Worm (Caenorhabditis elegans) whole organism, late embryonic: ENCODE measurements around the gene daf-9.

ENCODE experiments used
- F13H6.1 ChIP-seq: sonication (generic microtip); optimal IDR thresholded peaks from 2 replicates; lab custom pipeline; 2016; ENCODE audit warnings: missing genetic modification characterization, missing compliant biosample characterization
- K02D7.2 ChIP-seq: sonication (generic microtip); optimal IDR thresholded peaks from 2 replicates; lab custom pipeline; 2017; ENCODE audit warnings: mild to moderate bottlenecking, missing genetic modification characterization, missing compliant biosample characterization
- K09A11.1 ChIP-seq: sonication (generic microtip); optimal IDR thresholded peaks from 2 replicates; lab custom pipeline; 2017; ENCODE audit warnings: antibody characterized with exemption, mild to moderate bottlenecking, missing genetic modification characterization, missing compliant biosample characterization; ENCODE audit not compliant: insufficient read depth
- T23F11.4 ChIP-seq: fragments of 200-800 bp; sonication (Bioruptor generic); optimal IDR thresholded peaks from 2 replicates; lab custom pipeline; 2018; ENCODE audit warnings: mild to moderate bottlenecking, missing genetic modification characterization, missing compliant biosample characterization
- Y22D7AL.16 ChIP-seq: sonication (generic microtip); optimal IDR thresholded peaks from 2 replicates; lab custom pipeline; 2016; ENCODE audit warnings: missing genetic modification characterization, missing compliant biosample characterization
- ahr-1 ChIP-seq: sonication (generic microtip); optimal IDR thresholded peaks from 2 replicates; lab custom pipeline; 2016; ENCODE audit warnings: missing genetic modification characterization, missing compliant biosample characterization
- ama-1 ChIP-seq: fragments of 150-350 bp; optimal IDR thresholded peaks from 2 replicates; lab custom pipeline; 2014
- ceh-14 ChIP-seq: sonication (generic microtip); optimal IDR thresholded peaks from 2 replicates; lab custom pipeline; 2016; ENCODE audit warnings: missing genotype, missing genetic modification characterization, missing compliant biosample characterization
- ceh-18 ChIP-seq: sonication (generic microtip); optimal IDR thresholded peaks from 2 replicates; lab custom pipeline; 2016; ENCODE audit warnings: missing genetic modification characterization, missing compliant biosample characterization
- ceh-24 ChIP-seq: sonication (generic microtip); optimal IDR thresholded peaks from 2 replicates; lab custom pipeline; 2016; ENCODE audit warnings: mild to moderate bottlenecking, missing genetic modification characterization, missing compliant biosample characterization
- ceh-31 ChIP-seq: sonication (generic microtip); optimal IDR thresholded peaks from 2 replicates; lab custom pipeline; 2016; ENCODE audit warnings: missing genetic modification characterization, missing compliant biosample characterization
- ceh-34 ChIP-seq: sonication (generic microtip); optimal IDR thresholded peaks from 2 replicates; lab custom pipeline; 2016; ENCODE audit warnings: mild to moderate bottlenecking, missing genetic modification characterization, missing compliant biosample characterization
- ceh-48 ChIP-seq: sonication (generic microtip); optimal IDR thresholded peaks from 2 replicates; lab custom pipeline; 2016; ENCODE audit warnings: missing genetic modification characterization, inconsistent platforms, missing compliant biosample characterization
- ceh-6 ChIP-seq: fragments of 200-800 bp; sonication (Bioruptor generic); optimal IDR thresholded peaks from 2 replicates; lab custom pipeline; 2018; ENCODE audit warnings: mild to moderate bottlenecking, missing genetic modification characterization, missing compliant biosample characterization
- ceh-9 ChIP-seq: sonication (generic microtip); optimal IDR thresholded peaks from 2 replicates; lab custom pipeline; 2016; ENCODE audit warnings: mild to moderate bottlenecking, missing genetic modification characterization, inconsistent platforms, missing compliant biosample characterization
- che-1 ChIP-seq: sonication (generic microtip); optimal IDR thresholded peaks from 2 replicates; lab custom pipeline; 2016; ENCODE audit warnings: mild to moderate bottlenecking, missing genetic modification characterization, missing compliant biosample characterization
- dve-1 ChIP-seq: sonication (generic microtip); optimal IDR thresholded peaks from 2 replicates; lab custom pipeline; 2017; ENCODE audit warnings: antibody characterized with exemption, mild to moderate bottlenecking, missing genetic modification characterization, missing compliant biosample characterization
- elt-2 ChIP-seq: sonication (generic microtip); optimal IDR thresholded peaks from 2 replicates; lab custom pipeline; 2016; ENCODE audit warnings: missing genetic modification reagents, missing genetic modification characterization, missing compliant biosample characterization
- elt-4 ChIP-seq: sonication (generic microtip); optimal IDR thresholded peaks from 2 replicates; lab custom pipeline; 2016; ENCODE audit warnings: missing genetic modification characterization, missing compliant biosample characterization
- fax-1 ChIP-seq: sonication (generic microtip); optimal IDR thresholded peaks from 2 replicates; lab custom pipeline; 2016; ENCODE audit warnings: missing genotype, missing genetic modification characterization, missing compliant biosample characterization
- fkh-6 ChIP-seq: sonication (generic microtip); optimal IDR thresholded peaks from 2 replicates; lab custom pipeline; 2016; ENCODE audit warnings: missing genetic modification characterization, missing compliant biosample characterization
- gmeb-2 ChIP-seq: sonication (generic microtip); optimal IDR thresholded peaks from 2 replicates; lab custom pipeline; 2016; ENCODE audit warnings: missing genetic modification characterization, inconsistent platforms, missing compliant biosample characterization
- hlh-30 ChIP-seq: sonication (generic microtip); optimal IDR thresholded peaks from 2 replicates; lab custom pipeline; 2017; ENCODE audit warnings: antibody characterized with exemption, missing genetic modification characterization, missing compliant biosample characterization; ENCODE audit not compliant: insufficient read depth
- hlh-6 ChIP-seq: sonication (generic microtip); optimal IDR thresholded peaks from 2 replicates; lab custom pipeline; 2016; ENCODE audit warnings: missing genotype, missing genetic modification characterization, missing compliant biosample characterization
- lim-6 ChIP-seq: sonication (generic microtip); optimal IDR thresholded peaks from 2 replicates; lab custom pipeline; 2016; ENCODE audit warnings: missing genetic modification characterization, missing compliant biosample characterization
- lin-11 ChIP-seq: fragments of 200-800 bp; sonication (Bioruptor generic); optimal IDR thresholded peaks from 2 replicates; lab custom pipeline; 2018; ENCODE audit warnings: mild to moderate bottlenecking, missing genetic modification characterization, missing compliant biosample characterization
- mec-3 ChIP-seq: sonication (generic microtip); optimal IDR thresholded peaks from 2 replicates; lab custom pipeline; 2016; ENCODE audit warnings: borderline replicate concordance, missing genetic modification characterization, missing compliant biosample characterization
- npax-4 ChIP-seq: sonication (generic microtip); optimal IDR thresholded peaks from 2 replicates; lab custom pipeline; 2016; ENCODE audit warnings: missing genetic modification characterization, missing compliant biosample characterization
- odd-2 ChIP-seq: sonication (generic microtip); optimal IDR thresholded peaks from 2 replicates; lab custom pipeline; 2017; ENCODE audit warnings: antibody characterized with exemption, mild to moderate bottlenecking, missing genetic modification characterization, missing compliant biosample characterization
- pag-3 ChIP-seq: sonication (generic microtip); optimal IDR thresholded peaks from 2 replicates; lab custom pipeline; 2016; ENCODE audit warnings: missing compliant biosample characterization, missing genetic modification characterization, borderline replicate concordance
- pha-2 ChIP-seq: sonication (generic microtip); optimal IDR thresholded peaks from 2 replicates; lab custom pipeline; 2017; ENCODE audit warnings: mild to moderate bottlenecking, missing genetic modification characterization, missing compliant biosample characterization
- pqm-1 ChIP-seq: sonication (generic microtip); optimal IDR thresholded peaks from 2 replicates; lab custom pipeline; 2016; ENCODE audit warnings: missing genetic modification characterization, missing compliant biosample characterization
- pros-1 ChIP-seq: fragments of 150-350 bp; optimal IDR thresholded peaks from 2 replicates; lab custom pipeline; 2014; ENCODE audit warnings: missing biosample characterization, missing genetic modification reagents, missing genetic modification characterization
- ref-2 ChIP-seq: sonication (generic microtip); optimal IDR thresholded peaks from 2 replicates; lab custom pipeline; 2016; ENCODE audit warnings: missing genetic modification characterization, missing compliant biosample characterization
- sdc-2 ChIP-seq: sonication (generic microtip); optimal IDR thresholded peaks from 2 replicates; lab custom pipeline; 2016; ENCODE audit warnings: missing genotype, missing genetic modification characterization, missing compliant biosample characterization
- sox-2 ChIP-seq: fragments of 200-800 bp; sonication (Bioruptor generic); IDR thresholded peaks from 2 replicates; pipeline ENCODE4 v1.3.6; 2022; ENCODE audit warnings: missing genetic modification reagents, missing genetic modification characterization, missing compliant biosample characterization
- sox-4 ChIP-seq: sonication (generic microtip); optimal IDR thresholded peaks from 2 replicates; lab custom pipeline; 2017; ENCODE audit warnings: mild to moderate bottlenecking, missing genetic modification characterization, inconsistent platforms, missing compliant biosample characterization
- tbx-2 ChIP-seq: sonication (generic microtip); optimal IDR thresholded peaks from 2 replicates; lab custom pipeline; 2016; ENCODE audit warnings: missing genetic modification characterization, missing compliant biosample characterization
- tbx-7 ChIP-seq: sonication (generic microtip); optimal IDR thresholded peaks from 2 replicates; lab custom pipeline; 2016; ENCODE audit warnings: missing genotype, missing genetic modification characterization, missing compliant biosample characterization
- ttx-3 ChIP-seq: sonication (generic microtip); optimal IDR thresholded peaks from 2 replicates; lab custom pipeline; 2016; ENCODE audit warnings: missing genetic modification reagents, missing genetic modification characterization, missing compliant biosample characterization
- unc-3 ChIP-seq, 2 experiments: fragments of 200-800 bp in 1 of 2; sonication (Bioruptor generic) in 1 of 2; sonication (generic microtip) in 1 of 2; conservative IDR thresholded peaks in 1 of 2; optimal IDR thresholded peaks in 1 of 2; 2 replicates each; pipeline versions ENCODE4 v1.3.6 to Lab custom; 2016 to 2022; ENCODE audit warnings: missing compliant biosample characterization in 2 of 2, missing genetic modification characterization in 2 of 2, missing genetic modification reagents in 1 of 2
- unc-42 ChIP-seq: sonication (generic microtip); optimal IDR thresholded peaks from 2 replicates; lab custom pipeline; 2016; ENCODE audit warnings: missing genotype, missing genetic modification characterization, missing compliant biosample characterization
- unc-86 ChIP-seq: sonication (generic microtip); optimal IDR thresholded peaks from 2 replicates; lab custom pipeline; 2016; ENCODE audit warnings: missing genetic modification characterization, missing compliant biosample characterization

The daf-9 gene

DNA sequence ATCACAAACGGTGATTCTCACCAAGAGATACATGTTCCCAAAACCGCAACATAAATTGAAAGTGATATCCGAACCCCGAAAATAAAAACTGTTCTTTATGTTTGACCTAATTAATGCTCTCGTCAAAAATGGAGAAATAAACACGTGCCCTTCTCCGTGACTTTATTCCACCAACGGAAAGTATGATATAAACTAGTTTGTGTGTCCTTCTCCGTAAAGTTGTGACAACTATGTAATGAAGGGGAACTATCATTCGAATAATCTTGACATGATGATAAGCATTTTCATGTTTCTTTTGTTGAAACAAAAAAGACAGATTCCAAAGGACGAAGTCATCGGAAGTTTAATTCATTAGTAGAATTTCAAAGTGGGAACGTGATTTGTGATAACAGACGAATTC is 4.8 kb downstream of the daf-9 start:
- TF ChIP-seq tbx-7 (tag; lab: Kevin White, UChicago) (no peak), ahr-1 (tag; lab: Kevin White, UChicago) (no peak), pros-1 (tag; lab: Kevin White, UChicago) (no peak), elt-2 (tag; lab: Kevin White, UChicago) (no peak), ttx-3 (no peak), ref-2 (tag; lab: Kevin White, UChicago) (no peak), gmeb-2 (tag; lab: Kevin White, UChicago) (no peak), che-1 (tag; lab: Kevin White, UChicago) (no peak), sdc-2 (no peak), npax-4 (tag; lab: Kevin White, UChicago) (no peak), ceh-24 (no peak), unc-3 (GFP tag; conservative IDR thresholded peaks at IDR 0.05; lab: Robert Waterston, UW) (no peak), unc-3 (tag; optimal IDR thresholded peaks at IDR 0.05; lab: Kevin White, UChicago) (no peak)

DNA sequence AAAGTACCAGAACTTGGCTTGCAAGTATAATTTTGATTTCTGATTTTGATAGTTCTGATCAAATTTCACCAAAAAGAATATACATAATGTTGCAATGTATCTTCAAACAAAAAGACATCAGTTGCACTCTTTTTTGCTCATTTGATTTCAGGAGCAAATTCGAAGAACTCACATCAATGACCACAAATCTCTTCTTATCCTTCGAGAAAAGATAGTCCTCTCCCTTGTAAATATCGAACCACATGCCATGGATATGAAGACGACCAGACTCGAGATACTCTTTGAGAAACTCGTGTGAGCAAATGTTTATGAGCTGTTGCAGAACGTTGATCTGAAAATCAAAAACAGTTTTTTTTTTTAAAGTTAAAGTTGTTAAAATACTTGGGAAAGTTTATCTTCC is 6.1 kb downstream of the daf-9 start:
- no peak for TF ChIP-seq ama-1
- TF ChIP-seq unc-86: no peak
- no peak for TF ChIP-seq ceh-48 (tag; lab: Kevin White, UChicago)
- no peak for TF ChIP-seq F13H6.1 (tag; lab: Kevin White, UChicago)
- no peak for TF ChIP-seq elt-4
- no peak for TF ChIP-seq ceh-24
- TF ChIP-seq mec-3: no peak
- TF ChIP-seq dve-1 (tag; lab: Kevin White, UChicago): no peak
- TF ChIP-seq hlh-30 (tag; lab: Kevin White, UChicago): no peak
- no peak for TF ChIP-seq sox-4
- no peak for TF ChIP-seq sox-2
- no peak for TF ChIP-seq ceh-31
- no peak for TF ChIP-seq pqm-1
- no peak for TF ChIP-seq ceh-34 (tag; lab: Kevin White, UChicago)
- no peak for TF ChIP-seq hlh-6 (tag; lab: Kevin White, UChicago)
- TF ChIP-seq K02D7.2 (tag; lab: Kevin White, UChicago): no peak
- no peak for TF ChIP-seq pha-2
- TF ChIP-seq tbx-2 (tag; lab: Kevin White, UChicago): no peak
- TF ChIP-seq, all 69 proteins: peak for 0

ce11 chrX:6203315-6203714 is 6.6 kb downstream of the daf-9 start:
- TF ChIP-seq K09A11.1 (tag; lab: Kevin White, UChicago) (no peak), Y22D7AL.16 (tag; lab: Kevin White, UChicago) (no peak), ceh-14 (tag; lab: Kevin White, UChicago) (no peak), fkh-6 (tag; lab: Kevin White, UChicago) (no peak), ceh-18 (tag; lab: Kevin White, UChicago) (no peak), F13H6.1 (tag; lab: Kevin White, UChicago) (no peak), T23F11.4 (no peak), elt-4 (no peak), unc-42 (tag; lab: Kevin White, UChicago) (no peak), fax-1 (no peak)

ce11 chrX:6204696-6205232 is 8.0 kb downstream of the daf-9 start, which contains the start of gene bca-1:
TSS of gene bca-1 (minus strand) at chrX:6204746.
- no peak for TF ChIP-seq pros-1 (tag; lab: Kevin White, UChicago)
- no peak for TF ChIP-seq pag-3 (tag; lab: Kevin White, UChicago)
- no peak for TF ChIP-seq che-1 (tag; lab: Kevin White, UChicago)
- TF ChIP-seq ceh-9 (tag; lab: Kevin White, UChicago): no peak
- TF ChIP-seq ahr-1 (tag; lab: Kevin White, UChicago): no peak
- no peak for TF ChIP-seq lim-6
- TF ChIP-seq ceh-14 (tag; lab: Kevin White, UChicago): no peak
- TF ChIP-seq pqm-1: no peak
- no peak for TF ChIP-seq ceh-6 (GFP tag; lab: Kevin White, UChicago)
- TF ChIP-seq sox-4: no peak
- TF ChIP-seq sox-2: no peak
- TF ChIP-seq ceh-18 (tag; lab: Kevin White, UChicago): no peak
- no peak for TF ChIP-seq lin-11 (tag; lab: Kevin White, UChicago)
- TF ChIP-seq mec-3: no peak
- TF ChIP-seq odd-2 (tag; lab: Kevin White, UChicago): no peak
- TF ChIP-seq unc-86: no peak
- TF ChIP-seq fkh-6 (tag; lab: Kevin White, UChicago): no peak
- TF ChIP-seq unc-42 (tag; lab: Kevin White, UChicago): no peak
- no peak for TF ChIP-seq ttx-3
- TF ChIP-seq hlh-6 (tag; lab: Kevin White, UChicago): no peak
